Fruit fly (Drosophila melanogaster) whole organism, wandering third instar larva: ENCODE data around the gene Spt7.

Source experiments
- Abd-B ChIP-seq: fragments of >200 bp; optimal IDR thresholded peaks from 2 replicates; lab custom pipeline; 2017; ENCODE audit warnings: missing biosample characterization, missing genetic modification characterization
- CG32264 ChIP-seq: fragments of 200-800 bp; sonication (Bioruptor generic); optimal IDR thresholded peaks from 2 replicates; lab custom pipeline; 2016; ENCODE audit warnings: missing biosample characterization, missing genetic modification characterization
- CG9705 ChIP-seq: fragments of 200-800 bp; sonication (Bioruptor generic); optimal IDR thresholded peaks from 2 replicates; lab custom pipeline; 2018; ENCODE audit warnings: missing biosample characterization, mild to moderate bottlenecking, missing genetic modification characterization
- CrebA ChIP-seq: fragments of 200-800 bp; sonication (Bioruptor generic); optimal IDR thresholded peaks from 2 replicates; lab custom pipeline; 2016; ENCODE audit warnings: missing biosample characterization, mild to moderate bottlenecking, missing genetic modification characterization, borderline replicate concordance
- Dfd ChIP-seq: fragments of >200 bp; optimal IDR thresholded peaks from 2 replicates; lab custom pipeline; 2017; ENCODE audit warnings: missing biosample characterization, missing genetic modification characterization
- Dif ChIP-seq: fragments of 200-275, 200-300 bp; sonication (Bioruptor generic); optimal IDR thresholded peaks from 2 replicates; lab custom pipeline; 2018; ENCODE audit warnings: missing biosample characterization, missing genetic modification characterization; ENCODE audit not compliant: partially characterized antibody
- GATAd ChIP-seq: sonication (Bioruptor generic); optimal IDR thresholded peaks from 2 replicates; lab custom pipeline; 2016; ENCODE audit warnings: missing biosample characterization, missing genetic modification characterization
- HLH106 ChIP-seq: fragments of 200-800 bp; optimal IDR thresholded peaks from 3 replicates; lab custom pipeline; 2019; ENCODE audit warnings: missing biosample characterization, mild to moderate bottlenecking, missing genetic modification characterization, moderate library complexity
- Hnf4 ChIP-seq: fragments of 200-800 bp; sonication (Bioruptor generic); optimal IDR thresholded peaks from 2 replicates; lab custom pipeline; 2016; ENCODE audit warnings: missing biosample characterization, mild to moderate bottlenecking, missing genetic modification characterization
- Hr78 ChIP-seq: fragments of >200 bp; optimal IDR thresholded peaks from 2 replicates; lab custom pipeline; 2017; ENCODE audit warnings: missing biosample characterization, missing genetic modification characterization
- Hr83 ChIP-seq: fragments of 200-300 bp; sonication (Bioruptor generic); optimal IDR thresholded peaks from 2 replicates; lab custom pipeline; 2016; ENCODE audit warnings: missing biosample characterization, mild to moderate bottlenecking, missing genetic modification characterization, moderate library complexity; ENCODE audit not compliant: poor library complexity, severe bottlenecking
- Jra ChIP-seq: sonication (Bioruptor generic); optimal IDR thresholded peaks from 2 replicates; lab custom pipeline; 2016; ENCODE audit warnings: missing biosample characterization, missing genetic modification characterization
- Mio ChIP-seq: sonication (Bioruptor generic); optimal IDR thresholded peaks from 2 replicates; lab custom pipeline; 2016; ENCODE audit warnings: missing biosample characterization, missing genetic modification characterization
- Myc ChIP-seq: fragments of >200 bp; optimal IDR thresholded peaks from 2 replicates; lab custom pipeline; 2017
- N ChIP-seq: fragments of >200 bp; optimal IDR thresholded peaks from 2 replicates; lab custom pipeline; 2018; ENCODE audit warnings: missing biosample characterization, missing external identifiers, missing genetic modification characterization
- OdsH ChIP-seq: fragments of 200-800 bp; sonication (Bioruptor generic); optimal IDR thresholded peaks from 2 replicates; lab custom pipeline; 2016; ENCODE audit warnings: missing biosample characterization, mild to moderate bottlenecking, missing genetic modification characterization
- Rel ChIP-seq, 2 experiments: fragments of 200-800 bp; sonication (Bioruptor generic) in 1 of 2; optimal IDR thresholded peaks; 2 replicates in 1 of 2; 3 replicates in 1 of 2; lab custom pipeline; 2016 to 2019; ENCODE audit warnings: mild to moderate bottlenecking in 2 of 2, missing biosample characterization in 2 of 2, missing genetic modification characterization in 2 of 2, moderate library complexity in 1 of 2
- Sp1 ChIP-seq: fragments of 200-800 bp; sonication (Bioruptor generic); optimal IDR thresholded peaks from 3 replicates; lab custom pipeline; 2019; ENCODE audit warnings: missing biosample characterization, mild to moderate bottlenecking, missing genetic modification characterization, moderate library complexity
- Vsx2 ChIP-seq: fragments of 200-300, 225-300 bp; sonication (Bioruptor generic); optimal IDR thresholded peaks from 2 replicates; lab custom pipeline; 2018; ENCODE audit warnings: missing biosample characterization, missing genetic modification characterization; ENCODE audit not compliant: partially characterized antibody
- brk ChIP-seq: fragments of 200-800 bp; sonication (Bioruptor generic); optimal IDR thresholded peaks from 2 replicates; lab custom pipeline; 2016; ENCODE audit warnings: missing biosample characterization, mild to moderate bottlenecking, missing genetic modification characterization
- dl ChIP-seq, 2 experiments: fragments of 175-275, 200-275 bp in 1 of 2; fragments of 200-275 bp in 1 of 2; sonication (Bioruptor generic); optimal IDR thresholded peaks; lab custom pipeline; 2018; ENCODE audit warnings: mild to moderate bottlenecking in 2 of 2, missing biosample characterization in 2 of 2, missing genetic modification characterization in 2 of 2, moderate library complexity in 2 of 2; ENCODE audit not compliant: partially characterized antibody in 2 of 2, insufficient read depth in 1 of 2
- dmrt93B ChIP-seq: fragments of 200-800 bp; sonication (Bioruptor generic); optimal IDR thresholded peaks from 2 replicates; lab custom pipeline; 2018; ENCODE audit warnings: missing biosample characterization, mild to moderate bottlenecking, missing genetic modification characterization
- dsf ChIP-seq: sonication (Bioruptor generic); optimal IDR thresholded peaks from 2 replicates; lab custom pipeline; 2016; ENCODE audit warnings: missing biosample characterization, missing genetic modification characterization, borderline replicate concordance
- ey ChIP-seq: fragments of 200-800 bp; sonication (Bioruptor generic); optimal IDR thresholded peaks from 2 replicates; lab custom pipeline; 2016; ENCODE audit warnings: missing biosample characterization, missing genetic modification characterization
- foxo ChIP-seq, 2 experiments: fragments of 200-800 bp; sonication (Bioruptor generic); optimal IDR thresholded peaks; 2 replicates in 1 of 2; 3 replicates in 1 of 2; lab custom pipeline; 2016 to 2017; ENCODE audit warnings: missing biosample characterization in 2 of 2, missing genetic modification characterization in 2 of 2
- fru ChIP-seq: fragments of 200-800 bp; sonication (Bioruptor generic); optimal IDR thresholded peaks from 3 replicates; lab custom pipeline; 2016; ENCODE audit warnings: missing biosample characterization, mild to moderate bottlenecking, missing genetic modification characterization
- h ChIP-seq: fragments of 200-800 bp; sonication (Bioruptor generic); optimal IDR thresholded peaks from 3 replicates; lab custom pipeline; 2016; ENCODE audit warnings: missing biosample characterization, mild to moderate bottlenecking, missing genetic modification characterization
- jim ChIP-seq: fragments of 175-275, 200-325 bp; sonication (Bioruptor generic); optimal IDR thresholded peaks from 2 replicates; lab custom pipeline; 2016; ENCODE audit warnings: missing biosample characterization, mild to moderate bottlenecking, missing genetic modification characterization
- pan ChIP-seq: fragments of >200 bp; optimal IDR thresholded peaks from 2 replicates; lab custom pipeline; 2017
- psq ChIP-seq: fragments of 200-800 bp; sonication (Bioruptor generic); optimal IDR thresholded peaks from 3 replicates; lab custom pipeline; 2017; ENCODE audit warnings: missing biosample characterization, mild to moderate bottlenecking, missing genetic modification characterization, moderate library complexity
- rgr ChIP-seq: fragments of 200-800 bp; sonication (Bioruptor generic); optimal IDR thresholded peaks from 3 replicates; lab custom pipeline; 2016; ENCODE audit warnings: missing biosample characterization, mild to moderate bottlenecking, missing genetic modification characterization
- sv ChIP-seq: fragments of 200-800 bp; sonication (Bioruptor generic); optimal IDR thresholded peaks from 3 replicates; lab custom pipeline; 2016; ENCODE audit warnings: missing biosample characterization, missing genetic modification characterization
- tai ChIP-seq: sonication (Bioruptor generic); optimal IDR thresholded peaks from 2 replicates; lab custom pipeline; 2016; ENCODE audit warnings: missing biosample characterization, missing genetic modification characterization
- usp ChIP-seq: fragments of >200 bp; optimal IDR thresholded peaks from 2 replicates; lab custom pipeline; 2017; ENCODE audit warnings: missing biosample characterization, missing genetic modification characterization
- woc ChIP-seq: sonication (Bioruptor generic); optimal IDR thresholded peaks from 2 replicates; lab custom pipeline; 2016; ENCODE audit warnings: missing biosample characterization, mild to moderate bottlenecking, missing genetic modification characterization

Spt7 gene

DNA sequence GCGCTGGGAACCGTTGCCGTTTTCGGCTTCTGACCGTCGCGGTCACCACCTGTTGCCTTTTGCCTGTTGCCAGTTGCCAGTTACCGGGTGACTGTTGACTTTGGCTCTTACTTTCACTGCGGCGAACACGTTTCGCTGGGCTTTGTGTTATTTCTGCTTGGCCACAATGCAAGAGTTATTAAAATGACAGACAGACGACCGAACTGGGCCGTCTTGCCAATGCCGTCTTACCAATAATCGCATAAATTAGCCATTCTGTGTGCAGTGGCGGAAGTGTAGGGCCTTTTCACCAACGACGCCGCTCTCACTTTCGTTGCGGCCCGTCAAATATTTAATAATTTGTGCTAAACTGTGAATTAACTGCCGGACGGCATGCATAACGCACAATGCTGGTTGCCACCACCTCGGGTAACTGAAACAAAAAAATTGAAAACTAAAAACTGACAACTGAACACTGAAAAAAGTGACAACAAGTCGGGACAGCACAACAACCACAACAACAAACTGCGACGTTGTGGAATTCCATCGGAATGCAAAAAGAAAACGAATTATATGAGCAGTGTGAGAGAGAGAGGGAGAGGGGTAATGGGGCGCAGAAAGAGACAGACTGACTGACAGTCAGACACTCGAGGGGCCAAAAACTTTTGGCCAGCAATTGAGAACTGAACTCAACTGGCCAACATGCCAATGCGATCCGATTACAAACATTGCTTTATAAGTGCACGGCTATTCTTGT, 21.8 kb upstream of the Spt7 start:
- TF ChIP-seq woc (GFP tag; lab: Kevin White, UChicago) (no peak), h (GFP tag; lab: Kevin White, UChicago) (no peak), Hr78 (GFP tag; lab: Kevin White, UChicago) (no peak), CrebA (no peak), CG9705 (GFP tag; lab: Kevin White, UChicago) (no peak)

DNA sequence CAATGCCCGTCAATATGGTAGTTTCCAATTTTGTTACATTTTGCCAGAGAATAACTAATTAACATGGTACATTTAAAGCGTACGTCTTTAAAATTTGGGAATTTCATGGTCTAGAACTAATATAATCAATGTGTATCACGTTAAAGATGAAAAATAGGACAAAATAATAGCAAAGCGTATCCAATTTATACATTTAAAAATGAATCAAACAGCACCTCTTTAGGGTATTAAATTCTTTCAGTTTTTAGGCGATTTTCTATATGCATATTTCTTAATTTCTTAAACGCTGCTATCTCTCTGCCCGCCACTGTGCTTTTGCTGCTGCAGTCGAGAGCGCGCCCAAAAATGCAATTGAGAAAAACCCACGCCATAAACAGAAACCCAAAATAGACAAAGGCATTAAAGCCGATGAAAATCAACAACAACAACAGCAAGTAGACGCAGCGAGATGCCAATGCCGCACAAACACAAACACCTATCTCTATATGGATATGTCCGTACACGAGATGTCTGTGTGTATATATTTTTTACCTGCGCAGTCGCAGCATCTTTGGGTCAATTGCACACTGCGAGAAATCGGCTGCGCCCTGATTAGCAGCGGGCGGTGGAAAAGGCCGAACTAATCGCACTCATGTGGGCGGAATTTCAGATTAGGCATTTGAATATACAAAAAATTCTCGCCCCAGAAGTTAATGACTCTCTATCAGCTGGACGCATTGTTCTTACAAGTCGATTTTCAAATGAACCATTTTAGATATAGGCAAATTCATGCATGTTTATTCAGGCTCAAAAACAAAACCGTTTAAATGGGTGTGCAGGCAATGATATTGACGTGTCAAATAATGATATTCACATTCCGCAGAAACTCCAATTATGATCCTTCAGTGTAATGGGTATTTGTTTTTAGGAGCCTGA, 20.9 kb upstream of the Spt7 start:
- TF ChIP-seq Hr83 (GFP tag; lab: Kevin White, UChicago) (no peak), fru (peak; percentile 40), CG9705 (GFP tag; lab: Kevin White, UChicago) (no peak), HLH106 (tag; lab: Kevin White, UChicago) (peak; percentile 47), sv (GFP tag; lab: Kevin White, UChicago) (no peak), dl (GFP tag; optimal IDR thresholded peaks at IDR 0.05; lab: Kevin White, UChicago; ENCODE audit: insufficient read depth in 1 of 2, partially characterized antibody in 2 of 2) (no peak), Hr78 (GFP tag; lab: Kevin White, UChicago) (no peak), OdsH (GFP tag; lab: Kevin White, UChicago) (peak; percentile 63), brk (GFP tag; lab: Kevin White, UChicago) (no peak), usp (GFP tag; lab: Kevin White, UChicago) (no peak), Dif (GFP tag; lab: Kevin White, UChicago) (no peak), h (GFP tag; lab: Kevin White, UChicago) (peak; percentile 18), ey (GFP tag; lab: Kevin White, UChicago) (peak; percentile 1), dmrt93B (GFP tag; lab: Kevin White, UChicago) (peak; percentile 9), N (no peak), pan (lab: Kevin White, UChicago) (no peak), psq (no peak), Vsx2 (GFP tag; lab: Kevin White, UChicago) (no peak), Hnf4 (GFP tag; lab: Kevin White, UChicago) (no peak), jim (GFP tag; lab: Kevin White, UChicago) (no peak), woc (GFP tag; lab: Kevin White, UChicago) (no peak), dsf (GFP tag; lab: Kevin White, UChicago) (no peak), foxo (GFP tag; optimal IDR thresholded peaks at IDR 0.05; lab: Kevin White, UChicago) (peak in 1 of 2 experiments; percentile 21), Dfd (no peak), GATAd (GFP tag; lab: Kevin White, UChicago) (no peak), Jra (GFP tag; lab: Kevin White, UChicago) (no peak), Sp1 (GFP tag; lab: Kevin White, UChicago) (peak; percentile 42), CG32264 (GFP tag; lab: Kevin White, UChicago) (no peak), Abd-B (GFP tag; lab: Kevin White, UChicago) (no peak), Rel (GFP tag; optimal IDR thresholded peaks at IDR 0.05; lab: Kevin White, UChicago) (no peak), Rel (tag; optimal IDR thresholded peaks at IDR 0.05; lab: Kevin White, UChicago) (no peak), Mio (GFP tag; lab: Kevin White, UChicago) (no peak), tai (GFP tag; lab: Kevin White, UChicago) (no peak), Myc (no peak), rgr (peak; percentile 17)
